Fruit fly (Drosophila melanogaster): ENCODE data around the gene mri.

mri gene

DNA sequence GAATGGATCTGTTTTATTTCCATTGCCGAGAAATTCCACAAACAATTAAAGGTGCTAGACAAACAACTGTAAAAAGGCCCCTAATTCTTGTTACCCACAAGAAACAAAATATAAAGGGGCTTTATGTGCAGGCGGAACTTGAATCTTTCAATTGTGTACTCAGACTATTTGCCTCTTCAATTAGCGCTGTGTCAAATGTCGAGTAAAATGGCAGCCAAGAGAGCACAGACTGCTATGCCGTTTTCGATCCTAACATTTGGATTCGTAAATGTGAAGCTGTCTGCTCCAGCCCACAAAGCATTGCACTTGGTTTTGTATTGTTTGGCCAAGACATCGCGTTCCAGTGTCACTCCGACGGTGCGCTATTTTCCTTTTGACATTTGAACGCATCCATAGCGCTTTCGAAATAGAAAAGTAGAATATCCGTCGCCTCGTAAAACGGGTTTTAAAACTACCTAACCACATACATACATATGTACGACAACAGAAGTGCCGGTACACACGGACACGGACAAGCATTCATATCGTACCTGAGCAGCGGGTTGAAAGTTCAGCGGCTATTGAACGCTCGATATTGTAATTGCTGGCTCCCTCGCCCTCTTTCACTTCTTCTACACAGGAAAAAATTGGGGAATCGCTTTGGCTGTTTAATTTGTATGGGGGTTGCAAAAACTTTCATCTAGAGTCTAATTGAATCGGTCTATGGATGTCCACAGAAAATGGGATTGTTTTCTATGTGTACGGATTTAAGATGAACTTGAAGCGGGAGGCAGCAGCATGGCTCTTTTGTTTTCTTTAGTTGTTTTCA lies 33.8 kb upstream of the mri start (continued):
- TF ChIP-seq wek (GFP tag; optimal IDR thresholded peaks at IDR 0.05) (no peak), Nf-YB (GFP tag; optimal IDR thresholded peaks at IDR 0.05) (no peak), tap (tag; optimal IDR thresholded peaks at IDR 0.05) (no peak), pb (GFP tag; optimal IDR thresholded peaks at IDR 0.05) (no peak), vfl (GFP tag; optimal IDR thresholded peaks at IDR 0.05) (no peak), CoRest (tag; optimal IDR thresholded peaks at IDR 0.05) (no peak), CG31388 (GFP tag; optimal IDR thresholded peaks at IDR 0.05) (no peak), pita (GFP tag; optimal IDR thresholded peaks at IDR 0.05) (no peak), TFAM (GFP tag; optimal IDR thresholded peaks at IDR 0.05) (no peak), D19A (tag; optimal IDR thresholded peaks at IDR 0.05) (peak; percentile 7), knrl (GFP tag; IDR thresholded peaks at IDR 0.05; ENCODE audit: partially characterized antibody) (no peak), run (tag; optimal IDR thresholded peaks at IDR 0.05) (no peak), Sin3A (optimal IDR thresholded peaks at IDR 0.05) (no peak), CG11560 (tag; IDR thresholded peaks at IDR 0.05) (no peak), CG15073 (GFP tag; optimal IDR thresholded peaks at IDR 0.05) (no peak), shn (GFP tag; optimal IDR thresholded peaks at IDR 0.05) (no peak), Hr39 (optimal IDR thresholded peaks at IDR 0.05) (no peak), CG14667 (GFP tag; IDR thresholded peaks at IDR 0.05) (no peak), HHEX (GFP tag; optimal IDR thresholded peaks at IDR 0.05) (no peak), Dbx (GFP tag; IDR thresholded peaks at IDR 0.05) (no peak), sisA (GFP tag; IDR thresholded peaks at IDR 0.05) (no peak; the same call in 1 of the 2 replicates), dpn (GFP tag; optimal IDR thresholded peaks at IDR 0.05) (peak in 1 of 2 experiments; percentile 17), jumu (GFP tag; optimal IDR thresholded peaks at IDR 0.05) (no peak), pzg (GFP tag; optimal IDR thresholded peaks at IDR 0.05) (no peak), al (GFP tag; IDR thresholded peaks at IDR 0.05) (no peak), en (GFP tag; optimal IDR thresholded peaks at IDR 0.05) (no peak), CG8281 (tag; optimal IDR thresholded peaks at IDR 0.05) (no peak), CG18764 (GFP tag; optimal IDR thresholded peaks at IDR 0.05) (peak; percentile 14), CG8359 (GFP tag; optimal IDR thresholded peaks at IDR 0.05; ENCODE audit: borderline replicate concordance) (no peak), H15 (GFP tag; IDR thresholded peaks at IDR 0.05) (no peak), Lim3 (GFP tag; IDR thresholded peaks at IDR 0.05) (no peak), dysf (GFP tag; IDR thresholded peaks at IDR 0.05) (no peak), Fer3 (tag; optimal IDR thresholded peaks at IDR 0.05) (no peak), Vsx1 (GFP tag; optimal IDR thresholded peaks at IDR 0.05) (no peak), seq (GFP tag; IDR thresholded peaks at IDR 0.05) (no peak), lov (optimal IDR thresholded peaks at IDR 0.05) (no peak), lov (GFP tag; IDR thresholded peaks at IDR 0.05) (no peak), slp2 (GFP tag; optimal IDR thresholded peaks at IDR 0.05) (peak; percentile 21), CG6689 (GFP tag; IDR thresholded peaks at IDR 0.05) (no peak), gt (GFP tag; IDR thresholded peaks at IDR 0.05) (no peak), Max (GFP tag; optimal IDR thresholded peaks at IDR 0.05) (no peak), NfI (GFP tag; optimal IDR thresholded peaks at IDR 0.05) (peak; percentile 25), ash1 (GFP tag; optimal IDR thresholded peaks at IDR 0.05) (no peak), CG12155 (GFP tag; optimal IDR thresholded peaks at IDR 0.05) (no peak), CG17568 (GFP tag; optimal IDR thresholded peaks at IDR 0.05) (no peak), CG11456 (GFP tag; IDR thresholded peaks at IDR 0.05) (no peak), ATbp (GFP tag; optimal IDR thresholded peaks at IDR 0.05) (peak; percentile 1), CG14965 (GFP tag; optimal IDR thresholded peaks at IDR 0.05; ENCODE audit: borderline replicate concordance) (no peak), CG4617 (GFP tag; optimal IDR thresholded peaks at IDR 0.05; ENCODE audit: borderline replicate concordance) (no peak), CG17802 (tag; optimal IDR thresholded peaks at IDR 0.05) (no peak), Hr3 (GFP tag; optimal IDR thresholded peaks at IDR 0.05) (no peak)

Data from whole organism, embryonic.